Fruit fly (Drosophila melanogaster): ENCODE results near the gene Pex12.

The Pex12 gene

dm6 chr2L:841708-842107 is 25.9 kb downstream of the Pex12 start (continued):
- TF ChIP-seq ind (GFP tag; optimal IDR thresholded peaks at IDR 0.05) (peak; percentile 70), CG2712 (tag; optimal IDR thresholded peaks at IDR 0.05) (peak; percentile 68), CG18011 (GFP tag; optimal IDR thresholded peaks at IDR 0.05) (peak; percentile 47), CG7271 (tag; optimal IDR thresholded peaks at IDR 0.05) (no peak), ssp (GFP tag; IDR thresholded peaks at IDR 0.05) (peak; percentile 69), gcm (GFP tag; optimal IDR thresholded peaks at IDR 0.05) (peak; percentile 30), Hr51 (GFP tag; optimal IDR thresholded peaks at IDR 0.05) (peak; percentile 23 to 55), CG34224 (GFP tag; IDR thresholded peaks at IDR 0.05; ENCODE audit: partially characterized antibody) (no peak), Scr (GFP tag; IDR thresholded peaks at IDR 0.05; ENCODE audit: partially characterized antibody) (no peak), CG18764 (GFP tag; optimal IDR thresholded peaks at IDR 0.05) (peak; percentile 7), en (GFP tag; optimal IDR thresholded peaks at IDR 0.05) (no peak), lola (GFP tag; optimal IDR thresholded peaks at IDR 0.05) (peak in 1 of 3 experiments; percentile 17), gcm2 (GFP tag; optimal IDR thresholded peaks at IDR 0.05) (peak; percentile 40), Meics (GFP tag; optimal IDR thresholded peaks at IDR 0.05) (peak; percentile 82), Bdp1 (GFP tag; optimal IDR thresholded peaks at IDR 0.05) (peak; percentile 44), Six4 (GFP tag; optimal IDR thresholded peaks at IDR 0.05) (peak; percentile 13), CG7372 (GFP tag; IDR thresholded peaks at IDR 0.05) (peak; percentile 63), CG1647 (GFP tag; optimal IDR thresholded peaks at IDR 0.05) (peak; percentile 37), Nf-YA (GFP tag; IDR thresholded peaks at IDR 0.05) (no peak), tna (GFP tag; IDR thresholded peaks at IDR 0.05; ENCODE audit: partially characterized antibody) (no peak), usp (GFP tag; optimal IDR thresholded peaks at IDR 0.05) (no peak), zen2 (GFP tag; IDR thresholded peaks at IDR 0.05; ENCODE audit: partially characterized antibody) (no peak), CG13894 (tag; optimal IDR thresholded peaks at IDR 0.05) (peak; percentile 73), Blimp-1 (GFP tag; optimal IDR thresholded peaks at IDR 0.05) (peak; percentile 73), sim (GFP tag; IDR thresholded peaks at IDR 0.05) (peak; percentile 42; the same call in 1 of the 2 replicates), fd96Cb (tag; optimal IDR thresholded peaks at IDR 0.05) (peak; percentile 59), CG12236 (GFP tag; optimal IDR thresholded peaks at IDR 0.05) (peak; percentile 19), H15 (GFP tag; IDR thresholded peaks at IDR 0.05) (peak; percentile 74; the same call in 2 of the 3 replicates), zf30C (GFP tag; optimal IDR thresholded peaks at IDR 0.05) (peak; percentile 40), Ptx1 (GFP tag; IDR thresholded peaks at IDR 0.05) (peak; percentile 80), Ravus (GFP tag; IDR thresholded peaks at IDR 0.05) (peak; percentile 60), CG17328 (GFP tag; IDR thresholded peaks at IDR 0.05) (peak; percentile 69), CG2129 (GFP tag; IDR thresholded peaks at IDR 0.05; ENCODE audit: partially characterized antibody) (no peak), kni (GFP tag; optimal IDR thresholded peaks at IDR 0.05) (no peak), CG4404 (GFP tag; IDR thresholded peaks at IDR 0.05) (peak; percentile 74), CG2889 (GFP tag; IDR thresholded peaks at IDR 0.05) (peak; percentile 66; the same call in 1 of the 3 replicates), gsb-n (tag; optimal IDR thresholded peaks at IDR 0.05) (no peak), gem (tag; optimal IDR thresholded peaks at IDR 0.05) (peak; percentile 78), H2.0 (GFP tag; IDR thresholded peaks at IDR 0.05) (peak; percentile 74), dati (GFP tag; IDR thresholded peaks at IDR 0.05) (peak; percentile 17; the same call in 1 of the 2 replicates), Pdp1 (GFP tag; optimal IDR thresholded peaks at IDR 0.05) (peak; percentile 39 to 40), Med (GFP tag) (peak; percentile 93), bcd (GFP tag; optimal IDR thresholded peaks at IDR 0.05) (peak; percentile 75), sr (GFP tag; IDR thresholded peaks at IDR 0.05) (peak; percentile 45; the same call in 1 of the 3 replicates), phol (tag; optimal IDR thresholded peaks at IDR 0.05) (peak; percentile 56), stwl (tag; optimal IDR thresholded peaks at IDR 0.05) (no peak), repo (GFP tag; optimal IDR thresholded peaks at IDR 0.05) (peak; percentile 23), CG2120 (GFP tag; optimal IDR thresholded peaks at IDR 0.05) (peak; percentile 90), Hsf (GFP tag; optimal IDR thresholded peaks at IDR 0.05) (peak; percentile 71), trh (GFP tag; optimal IDR thresholded peaks at IDR 0.05) (peak; percentile 43)
